Worm (Caenorhabditis elegans) whole organism, L2 larva: Measurements from ENCODE around the gene T28F3.9.

ENCODE experiments used
- R02D3.7 ChIP-seq: fragments of 150-350 bp; optimal IDR thresholded peaks from 2 replicates; lab custom pipeline; 2014; ENCODE audit warnings: missing biosample characterization, missing genetic modification characterization
- ama-1 ChIP-seq: fragments of 150-350 bp; optimal IDR thresholded peaks from 2 replicates; lab custom pipeline; 2018; ENCODE audit warnings: inconsistent platforms
- blmp-1 ChIP-seq: sonication (generic microtip); optimal IDR thresholded peaks from 2 replicates; lab custom pipeline; 2017; ENCODE audit warnings: missing genetic modification characterization, mild to moderate bottlenecking, missing compliant biosample characterization, antibody characterized with exemption, moderate library complexity; ENCODE audit not compliant: insufficient read depth
- ceh-16 ChIP-seq: fragments of 150-350 bp; optimal IDR thresholded peaks from 2 replicates; lab custom pipeline; 2014; ENCODE audit warnings: missing biosample characterization, missing genetic modification characterization
- elt-1 ChIP-seq: fragments of 150-350 bp; optimal IDR thresholded peaks from 2 replicates; lab custom pipeline; 2014; ENCODE audit warnings: missing biosample characterization, missing genetic modification characterization
- fos-1 ChIP-seq: fragments of 150-350 bp; optimal IDR thresholded peaks from 2 replicates; lab custom pipeline; 2014; ENCODE audit warnings: missing biosample characterization, missing genetic modification characterization
- nhr-12 ChIP-seq: fragments of 150-350 bp; optimal IDR thresholded peaks from 2 replicates; lab custom pipeline; 2014; ENCODE audit warnings: missing biosample characterization, missing genetic modification characterization
- nhr-25 ChIP-seq: fragments of 150-350 bp; sonication (generic microtip); optimal IDR thresholded peaks from 3 replicates; lab custom pipeline; 2014; ENCODE audit warnings: missing biosample characterization, missing genetic modification characterization
- skn-1 ChIP-seq: sonication (generic microtip); optimal IDR thresholded peaks from 2 replicates; lab custom pipeline; 2017; ENCODE audit warnings: missing biosample characterization, missing genetic modification characterization
- sma-9 ChIP-seq, 2 experiments: fragments of 150-350 bp in 1 of 2; sonication (generic microtip) in 1 of 2; optimal IDR thresholded peaks; 2 replicates each; lab custom pipeline; 2014 to 2016; ENCODE audit warnings: missing genetic modification characterization in 2 of 2, mild to moderate bottlenecking in 1 of 2, missing biosample characterization in 1 of 2, missing compliant biosample characterization in 1 of 2, missing genetic modification reagents in 1 of 2, moderate library complexity in 1 of 2
- snpc-4 ChIP-seq: fragments of 150-350 bp; optimal IDR thresholded peaks from 2 replicates; lab custom pipeline; 2014; ENCODE audit warnings: missing biosample characterization, missing genetic modification characterization
- unc-39 ChIP-seq: fragments of 150-350 bp; optimal IDR thresholded peaks from 2 replicates; lab custom pipeline; 2014; ENCODE audit warnings: missing biosample characterization, missing genetic modification characterization
- zag-1 ChIP-seq: fragments of 150-350 bp; optimal IDR thresholded peaks from 2 replicates; lab custom pipeline; 2014; ENCODE audit warnings: missing biosample characterization, missing genetic modification characterization
- ztf-11 ChIP-seq: sonication (generic microtip); optimal IDR thresholded peaks from 2 replicates; lab custom pipeline; 2017; ENCODE audit warnings: missing biosample characterization, missing genetic modification characterization

- no peak for TF ChIP-seq ceh-16 (tag; lab: Kevin White, UChicago)
- TF ChIP-seq R02D3.7 (tag; lab: Kevin White, UChicago): no peak
- TF ChIP-seq snpc-4 (tag; lab: Kevin White, UChicago): no peak
- no peak for TF ChIP-seq unc-39 (tag; lab: Kevin White, UChicago)
- no peak for TF ChIP-seq blmp-1
- no peak for TF ChIP-seq sma-9 (GFP tag; optimal IDR thresholded peaks at IDR 0.05; lab: Kevin White, UChicago)
- TF ChIP-seq sma-9 (tag; optimal IDR thresholded peaks at IDR 0.05; lab: Kevin White, UChicago): no peak
- TF ChIP-seq nhr-12: no peak
- no peak for TF ChIP-seq nhr-25 (tag; lab: Kevin White, UChicago)
- TF ChIP-seq ztf-11 (tag; lab: Kevin White, UChicago): no peak
- no peak for TF ChIP-seq fos-1
- no peak for TF ChIP-seq elt-1
- no peak for TF ChIP-seq skn-1 (tag; lab: Kevin White, UChicago)
- TF ChIP-seq ama-1 (lab: Kevin White, UChicago): no peak
- TF ChIP-seq zag-1 (tag; lab: Kevin White, UChicago): no peak
Observed at ce11 chrIV:17308211-17308610, at the start of gene T28F3.9.
